Worm (Caenorhabditis elegans) whole organism, late embryonic: ENCODE data around the gene F58D2.2.

Experiments
- C38D4.7 ChIP-seq: fragments of 200-800 bp; sonication (Bioruptor generic); optimal IDR thresholded peaks from 2 replicates; lab custom pipeline; 2018; ENCODE audit warnings: mild to moderate bottlenecking, missing genetic modification characterization, moderate library complexity, missing compliant biosample characterization
- T23F11.4 ChIP-seq: fragments of 200-800 bp; sonication (Bioruptor generic); optimal IDR thresholded peaks from 2 replicates; lab custom pipeline; 2018; ENCODE audit warnings: mild to moderate bottlenecking, missing genetic modification characterization, missing compliant biosample characterization
- Y22D7AL.16 ChIP-seq: sonication (generic microtip); optimal IDR thresholded peaks from 2 replicates; lab custom pipeline; 2016; ENCODE audit warnings: missing genetic modification characterization, missing compliant biosample characterization
- ama-1 ChIP-seq: fragments of 150-350 bp; optimal IDR thresholded peaks from 2 replicates; lab custom pipeline; 2014
- ceh-14 ChIP-seq: sonication (generic microtip); optimal IDR thresholded peaks from 2 replicates; lab custom pipeline; 2016; ENCODE audit warnings: missing genotype, missing genetic modification characterization, missing compliant biosample characterization
- ceh-22 ChIP-seq: sonication (generic microtip); optimal IDR thresholded peaks from 2 replicates; lab custom pipeline; 2017; ENCODE audit warnings: missing biosample characterization, missing genetic modification characterization
- ceh-24 ChIP-seq: sonication (generic microtip); optimal IDR thresholded peaks from 2 replicates; lab custom pipeline; 2016; ENCODE audit warnings: mild to moderate bottlenecking, missing genetic modification characterization, missing compliant biosample characterization
- ceh-30 ChIP-seq: fragments of 150-350 bp; optimal IDR thresholded peaks from 2 replicates; lab custom pipeline; 2014; ENCODE audit warnings: missing biosample characterization, missing genetic modification characterization
- ceh-31 ChIP-seq: sonication (generic microtip); optimal IDR thresholded peaks from 2 replicates; lab custom pipeline; 2016; ENCODE audit warnings: missing genetic modification characterization, missing compliant biosample characterization
- ceh-45 ChIP-seq: fragments of 200-800 bp; sonication (Bioruptor generic); IDR thresholded peaks from 2 replicates; pipeline ENCODE4 v1.3.6; 2022; ENCODE audit warnings: missing genetic modification reagents, missing genetic modification characterization, missing compliant biosample characterization
- ceh-48 ChIP-seq: sonication (generic microtip); optimal IDR thresholded peaks from 2 replicates; lab custom pipeline; 2016; ENCODE audit warnings: missing genetic modification characterization, inconsistent platforms, missing compliant biosample characterization
- ceh-6 ChIP-seq: fragments of 200-800 bp; sonication (Bioruptor generic); optimal IDR thresholded peaks from 2 replicates; lab custom pipeline; 2018; ENCODE audit warnings: mild to moderate bottlenecking, missing genetic modification characterization, missing compliant biosample characterization
- che-1 ChIP-seq: sonication (generic microtip); optimal IDR thresholded peaks from 2 replicates; lab custom pipeline; 2016; ENCODE audit warnings: mild to moderate bottlenecking, missing genetic modification characterization, missing compliant biosample characterization
- dmd-4 ChIP-seq: sonication (generic microtip); optimal IDR thresholded peaks from 2 replicates; lab custom pipeline; 2016; ENCODE audit warnings: borderline replicate concordance, missing genetic modification characterization, missing compliant biosample characterization
- fax-1 ChIP-seq: sonication (generic microtip); optimal IDR thresholded peaks from 2 replicates; lab custom pipeline; 2016; ENCODE audit warnings: missing genotype, missing genetic modification characterization, missing compliant biosample characterization
- fkh-6 ChIP-seq: sonication (generic microtip); optimal IDR thresholded peaks from 2 replicates; lab custom pipeline; 2016; ENCODE audit warnings: missing genetic modification characterization, missing compliant biosample characterization
- gmeb-2 ChIP-seq: sonication (generic microtip); optimal IDR thresholded peaks from 2 replicates; lab custom pipeline; 2016; ENCODE audit warnings: missing genetic modification characterization, inconsistent platforms, missing compliant biosample characterization
- hlh-15 ChIP-seq: sonication (generic microtip); optimal IDR thresholded peaks from 2 replicates; lab custom pipeline; 2016; ENCODE audit warnings: missing genetic modification characterization, missing compliant biosample characterization
- hlh-30 ChIP-seq: sonication (generic microtip); optimal IDR thresholded peaks from 2 replicates; lab custom pipeline; 2017; ENCODE audit warnings: antibody characterized with exemption, missing genetic modification characterization, missing compliant biosample characterization; ENCODE audit not compliant: insufficient read depth
- hlh-8 ChIP-seq: sonication (generic microtip); optimal IDR thresholded peaks from 2 replicates; lab custom pipeline; 2016; ENCODE audit warnings: missing genotype, missing genetic modification characterization, missing compliant biosample characterization
- mec-3 ChIP-seq: sonication (generic microtip); optimal IDR thresholded peaks from 2 replicates; lab custom pipeline; 2016; ENCODE audit warnings: borderline replicate concordance, missing genetic modification characterization, missing compliant biosample characterization
- nhr-11 ChIP-seq: fragments of 150-350 bp; optimal IDR thresholded peaks from 2 replicates; lab custom pipeline; 2014; ENCODE audit warnings: missing biosample characterization, missing genetic modification characterization
- npax-4 ChIP-seq: sonication (generic microtip); optimal IDR thresholded peaks from 2 replicates; lab custom pipeline; 2016; ENCODE audit warnings: missing genetic modification characterization, missing compliant biosample characterization
- pat-9 ChIP-seq: fragments of 200-800 bp; sonication (Bioruptor generic); optimal IDR thresholded peaks from 2 replicates; lab custom pipeline; 2018; ENCODE audit warnings: mild to moderate bottlenecking, missing genetic modification characterization, moderate library complexity, missing compliant biosample characterization
- pha-4 ChIP-seq: fragments of 150-350 bp; optimal IDR thresholded peaks from 2 replicates; lab custom pipeline; 2018; ENCODE audit warnings: missing biosample characterization, missing genetic modification reagents, missing genetic modification characterization
- rnt-1 ChIP-seq: sonication (generic microtip); optimal IDR thresholded peaks from 2 replicates; lab custom pipeline; 2016; ENCODE audit warnings: missing genetic modification characterization, missing compliant biosample characterization
- sdc-2 ChIP-seq: sonication (generic microtip); optimal IDR thresholded peaks from 2 replicates; lab custom pipeline; 2016; ENCODE audit warnings: missing genotype, missing genetic modification characterization, missing compliant biosample characterization
- tbx-2 ChIP-seq: sonication (generic microtip); optimal IDR thresholded peaks from 2 replicates; lab custom pipeline; 2016; ENCODE audit warnings: missing genetic modification characterization, missing compliant biosample characterization
- tbx-7 ChIP-seq: sonication (generic microtip); optimal IDR thresholded peaks from 2 replicates; lab custom pipeline; 2016; ENCODE audit warnings: missing genotype, missing genetic modification characterization, missing compliant biosample characterization
- unc-3 ChIP-seq, 2 experiments: fragments of 200-800 bp in 1 of 2; sonication (Bioruptor generic) in 1 of 2; sonication (generic microtip) in 1 of 2; conservative IDR thresholded peaks in 1 of 2; optimal IDR thresholded peaks in 1 of 2; 2 replicates each; pipeline versions ENCODE4 v1.3.6 to Lab custom; 2016 to 2022; ENCODE audit warnings: missing compliant biosample characterization in 2 of 2, missing genetic modification characterization in 2 of 2, missing genetic modification reagents in 1 of 2
- unc-42 ChIP-seq: sonication (generic microtip); optimal IDR thresholded peaks from 2 replicates; lab custom pipeline; 2016; ENCODE audit warnings: missing genotype, missing genetic modification characterization, missing compliant biosample characterization
- zip-5 ChIP-seq: sonication (generic microtip); optimal IDR thresholded peaks from 2 replicates; lab custom pipeline; 2016; ENCODE audit warnings: missing genetic modification characterization, missing compliant biosample characterization

Gene F58D2.2

ce11 chrIV:13189467-13189866, at the start of gene F58D2.2:
Gene F58D2.2 (plus strand): TSS chrIV:13189767.
- TF ChIP-seq sdc-2 (tag; lab: Kevin White, UChicago): no peak
- TF ChIP-seq hlh-8 (tag; lab: Kevin White, UChicago): no peak
- no peak for TF ChIP-seq T23F11.4 (GFP tag; lab: Kevin White, UChicago)
- no peak for TF ChIP-seq ama-1 (lab: Kevin White, UChicago)
- no peak for TF ChIP-seq gmeb-2 (tag; lab: Kevin White, UChicago)
- TF ChIP-seq rnt-1 (tag; lab: Kevin White, UChicago): no peak
- no peak for TF ChIP-seq pat-9
- TF ChIP-seq dmd-4 (tag; lab: Kevin White, UChicago): no peak
- TF ChIP-seq ceh-6 (GFP tag; lab: Kevin White, UChicago): no peak
- TF ChIP-seq ceh-22: no peak
- TF ChIP-seq ceh-45 (GFP tag; lab: Robert Waterston, UW): no peak
- TF ChIP-seq tbx-7 (tag; lab: Kevin White, UChicago): no peak
- no peak for TF ChIP-seq ceh-30 (tag; lab: Kevin White, UChicago)
- TF ChIP-seq hlh-30 (tag; lab: Kevin White, UChicago): no peak
- no peak for TF ChIP-seq tbx-2 (tag; lab: Kevin White, UChicago)

- TF ChIP-seq sdc-2 (tag; lab: Kevin White, UChicago): no peak
Measured at ce11 chrIV:13142254-13142653, 47.3 kb upstream of the F58D2.2 start, which contains the start of gene spe-43. Gene spe-43 (minus strand): TSS chrIV:13142354.

- TF ChIP-seq fax-1 (no peak), dmd-4 (tag; lab: Kevin White, UChicago) (no peak), nhr-11 (no peak), Y22D7AL.16 (tag; lab: Kevin White, UChicago) (no peak), ceh-6 (GFP tag; lab: Kevin White, UChicago) (no peak), ceh-14 (tag; lab: Kevin White, UChicago) (no peak), ceh-45 (GFP tag; lab: Robert Waterston, UW) (no peak)
Measured at ce11 chrIV:13149276-13149675, 40.3 kb upstream of the F58D2.2 start, which contains the start of gene nlp-79. Gene nlp-79 (plus strand): TSS chrIV:13149576.

- no peak for TF ChIP-seq npax-4 (tag; lab: Kevin White, UChicago)
- no peak for TF ChIP-seq fkh-6 (tag; lab: Kevin White, UChicago)
- no peak for TF ChIP-seq che-1 (tag; lab: Kevin White, UChicago)
- no peak for TF ChIP-seq ceh-24 (tag; lab: Kevin White, UChicago)
- TF ChIP-seq ama-1 (lab: Kevin White, UChicago): no peak
- no peak for TF ChIP-seq hlh-15 (tag; lab: Kevin White, UChicago)
- TF ChIP-seq mec-3: no peak
- TF ChIP-seq Y22D7AL.16 (tag; lab: Kevin White, UChicago): no peak
- no peak for TF ChIP-seq C38D4.7 (GFP tag; lab: Kevin White, UChicago)
Measured at ce11 chrIV:13154391-13155283, 34.9 kb upstream of the F58D2.2 start, which contains the start of the genes crld-1 and msh-5. Gene crld-1 (minus strand): TSS chrIV:13154441. Gene msh-5 (plus strand): TSS chrIV:13155233.

ce11 chrIV:13165181-13165580, 24.4 kb upstream of the F58D2.2 start, which contains the start of gene scl-14:
Gene scl-14 (plus strand): TSS chrIV:13165481.
- TF ChIP-seq hlh-30 (tag; lab: Kevin White, UChicago) (no peak), tbx-7 (tag; lab: Kevin White, UChicago) (no peak), Y22D7AL.16 (tag; lab: Kevin White, UChicago) (no peak), unc-3 (GFP tag; conservative IDR thresholded peaks at IDR 0.05; lab: Robert Waterston, UW) (no peak), unc-3 (tag; optimal IDR thresholded peaks at IDR 0.05; lab: Kevin White, UChicago) (no peak)

- TF ChIP-seq tbx-7 (tag; lab: Kevin White, UChicago) (no peak), pat-9 (no peak), ceh-48 (tag; lab: Kevin White, UChicago) (no peak), unc-42 (no peak), pha-4 (tag; lab: Kevin White, UChicago) (no peak), sdc-2 (tag; lab: Kevin White, UChicago) (no peak), ceh-31 (tag; lab: Kevin White, UChicago) (no peak), zip-5 (tag; lab: Kevin White, UChicago) (no peak), ama-1 (lab: Kevin White, UChicago) (no peak)
Measured at ce11 chrIV:13167534-13167933, 22.0 kb upstream of the F58D2.2 start.
